Fruit fly (Drosophila melanogaster) Kc167 (cell line): Measurements from ENCODE around the gene CG3638.

Experiments
- h ChIP-seq: fragments of >200 bp; optimal IDR thresholded peaks from 3 replicates; lab custom pipeline; 2018; ENCODE audit warnings: missing external identifiers
- insv ChIP-seq: fragments of >200 bp; optimal IDR thresholded peaks from 3 replicates; lab custom pipeline; 2018; ENCODE audit warnings: missing external identifiers
- psq ChIP-seq: fragments of >200 bp; optimal IDR thresholded peaks from 2 replicates; lab custom pipeline; 2017; ENCODE audit warnings: missing external identifiers
- ttk ChIP-seq: sonication (Bioruptor generic); optimal IDR thresholded peaks from 2 replicates; lab custom pipeline; 2017; ENCODE audit warnings: missing external identifiers

DNA sequence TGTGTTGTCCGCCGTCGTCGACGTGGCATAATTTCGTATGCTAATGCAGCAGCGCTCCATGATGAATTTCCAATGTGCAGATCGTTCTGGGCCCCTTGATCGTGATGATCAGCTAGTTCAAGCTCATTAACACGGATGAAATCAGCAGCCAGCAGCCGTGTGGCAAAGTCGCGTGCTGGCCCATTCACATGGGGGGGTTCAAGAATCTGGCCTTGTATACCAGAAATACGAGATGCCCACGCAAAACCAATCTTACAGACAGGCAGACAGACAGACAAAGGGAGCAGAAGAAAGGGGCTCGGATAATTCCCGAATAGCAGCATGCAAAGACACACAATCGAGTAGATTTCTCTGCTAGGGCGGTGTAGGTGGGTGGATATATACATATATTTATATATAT, 6.9 kb downstream of the CG3638 start:
- no peak for TF ChIP-seq ttk (lab: Kevin White, UChicago)
- no peak for TF ChIP-seq h (lab: Kevin White, UChicago)
- TF ChIP-seq psq = no peak
- TF ChIP-seq insv (lab: Kevin White, UChicago) = no peak
